Worm (Caenorhabditis elegans) whole organism, midembryonic: ENCODE data around the gene C33H5.1.

Source experiments
- T22C8.4 ChIP-seq: fragments of 200-800 bp; sonication (Bioruptor generic); IDR thresholded peaks from 2 replicates; pipeline ENCODE4 v1.3.6; 2022; ENCODE audit warnings: missing genetic modification characterization, missing compliant biosample characterization
- cog-1 ChIP-seq: sonication (generic microtip); optimal IDR thresholded peaks from 2 replicates; lab custom pipeline; 2016; ENCODE audit warnings: missing genetic modification characterization, missing compliant biosample characterization
- flt-1 ChIP-seq: fragments of 200-800 bp; sonication (Bioruptor generic); IDR thresholded peaks from 2 replicates; pipeline ENCODE4 v1.3.6; 2022; ENCODE audit warnings: missing genetic modification characterization, missing compliant biosample characterization
- klf-2 ChIP-seq: fragments of 200-800 bp; sonication (Bioruptor generic); conservative IDR thresholded peaks from 2 replicates; pipeline ENCODE4 v1.3.6; 2022; ENCODE audit warnings: missing genetic modification reagents, missing genetic modification characterization, missing compliant biosample characterization
- med-1 ChIP-seq: sonication (generic microtip); optimal IDR thresholded peaks from 2 replicates; lab custom pipeline; 2017; ENCODE audit warnings: missing genetic modification characterization, mild to moderate bottlenecking, missing compliant biosample characterization, antibody characterized with exemption, missing genetic modification reagents; ENCODE audit not compliant: insufficient read depth
- ref-1 ChIP-seq: fragments of 200-800 bp; sonication (Bioruptor generic); conservative IDR thresholded peaks from 2 replicates; pipeline ENCODE4 v1.3.6; 2022; ENCODE audit warnings: missing genetic modification reagents, missing genetic modification characterization, missing compliant biosample characterization
- tab-1 ChIP-seq: fragments of 200-800 bp; sonication (Bioruptor generic); IDR thresholded peaks from 2 replicates; pipeline ENCODE4 v1.3.6; 2022; ENCODE audit warnings: missing genetic modification characterization, missing compliant biosample characterization
- ztf-23 ChIP-seq: fragments of 200-800 bp; sonication (Bioruptor generic); IDR thresholded peaks from 2 replicates; pipeline ENCODE4 v1.3.6; 2022; ENCODE audit warnings: missing genetic modification reagents, missing genetic modification characterization, missing compliant biosample characterization
- ztf-29 ChIP-seq: fragments of 200-800 bp; sonication (Bioruptor generic); IDR thresholded peaks from 2 replicates; pipeline ENCODE4 v1.3.6; 2022; ENCODE audit warnings: missing genetic modification reagents, missing genetic modification characterization, missing compliant biosample characterization

DNA sequence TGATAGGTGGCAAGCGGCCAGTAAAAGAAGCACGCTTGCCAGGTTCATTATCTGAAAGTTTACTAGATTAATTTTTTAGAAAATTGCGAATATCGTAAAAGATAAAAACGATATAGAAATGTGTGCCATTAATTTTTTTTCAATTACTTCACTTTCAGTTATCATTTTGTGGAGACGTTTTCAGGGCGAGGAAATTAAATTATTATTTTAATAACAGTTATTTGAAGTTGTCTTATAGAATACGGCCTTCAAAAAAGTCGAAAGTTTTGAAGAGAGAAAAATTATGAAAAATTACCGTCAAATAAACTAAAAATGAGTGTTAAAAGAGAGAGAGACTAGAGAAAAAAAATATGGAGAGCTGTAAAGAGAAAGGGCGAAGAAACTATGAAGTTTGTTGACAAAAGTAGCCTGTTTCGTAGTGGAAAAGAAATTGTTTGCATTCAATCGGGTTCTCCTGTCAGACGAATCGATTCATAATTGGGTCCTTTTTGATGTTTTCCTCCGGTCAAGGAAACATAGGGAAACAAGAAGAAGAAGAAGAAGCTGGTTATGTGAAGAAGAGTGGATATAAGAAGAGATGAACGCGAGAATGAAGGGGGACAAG is 26.0 kb downstream of the C33H5.1 start, which contains the start of gene erp-44.2:
- no peak for TF ChIP-seq flt-1 (GFP tag; lab: Robert Waterston, UW)
- no peak for TF ChIP-seq ztf-23 (GFP tag; lab: Robert Waterston, UW)
- TF ChIP-seq med-1 = no peak
- no peak for TF ChIP-seq ref-1 (GFP tag; lab: Robert Waterston, UW)
- no peak for TF ChIP-seq cog-1
- TF ChIP-seq klf-2 (GFP tag; lab: Robert Waterston, UW) = no peak
- no peak for TF ChIP-seq tab-1 (GFP tag; lab: Robert Waterston, UW)
- no peak for TF ChIP-seq ztf-29
- no peak for TF ChIP-seq T22C8.4 (GFP tag; lab: Robert Waterston, UW)
